Worm (Caenorhabditis elegans) whole organism, early embryonic: Measurements from ENCODE around the gene F56D2.3.
A peak's percentile ranks its signal among the peaks of the same experiment; 100 is the strongest.

Source experiments
- B0310.2 ChIP-seq: sonication (generic microtip); optimal IDR thresholded peaks from 2 replicates; lab custom pipeline; 2016; ENCODE audit warnings: mild to moderate bottlenecking, missing genetic modification characterization, missing compliant biosample characterization
- F13C5.2 ChIP-seq: sonication (generic microtip); optimal IDR thresholded peaks from 2 replicates; lab custom pipeline; 2017; ENCODE audit warnings: mild to moderate bottlenecking, missing genetic modification characterization, inconsistent platforms, missing compliant biosample characterization
- aly-1 ChIP-seq: sonication (generic microtip); optimal IDR thresholded peaks from 2 replicates; lab custom pipeline; 2016; ENCODE audit warnings: missing genetic modification characterization, missing compliant biosample characterization
- ama-1 ChIP-seq: fragments of 150-350 bp; optimal IDR thresholded peaks from 2 replicates; lab custom pipeline; 2014
- ceh-13 ChIP-seq: fragments of 200-800 bp; sonication (Bioruptor generic); optimal IDR thresholded peaks from 2 replicates; lab custom pipeline; 2018; ENCODE audit warnings: mild to moderate bottlenecking, missing genetic modification characterization, missing compliant biosample characterization
- ceh-36 ChIP-seq: sonication (generic microtip); optimal IDR thresholded peaks from 2 replicates; lab custom pipeline; 2016; ENCODE audit warnings: missing genetic modification characterization, inconsistent platforms, missing compliant biosample characterization
- ets-7 ChIP-seq: sonication (generic microtip); optimal IDR thresholded peaks from 2 replicates; lab custom pipeline; 2016; ENCODE audit warnings: missing genotype, missing genetic modification characterization, missing compliant biosample characterization
- flt-1 ChIP-seq: fragments of 200-800 bp; sonication (Bioruptor generic); IDR thresholded peaks from 2 replicates; pipeline ENCODE4 v1.3.6; 2022; ENCODE audit warnings: missing genetic modification characterization, missing compliant biosample characterization
- hmbx-1 ChIP-seq: sonication (generic microtip); optimal IDR thresholded peaks from 2 replicates; lab custom pipeline; 2016; ENCODE audit warnings: mild to moderate bottlenecking, missing genetic modification characterization, missing compliant biosample characterization
- hmg-4 ChIP-seq: fragments of 200-800 bp; sonication (Bioruptor generic); optimal IDR thresholded peaks from 2 replicates; lab custom pipeline; 2018; ENCODE audit warnings: mild to moderate bottlenecking, missing genetic modification characterization, missing compliant biosample characterization
- hnd-1 ChIP-seq: sonication (generic microtip); optimal IDR thresholded peaks from 2 replicates; lab custom pipeline; 2016; ENCODE audit warnings: missing genetic modification characterization, missing compliant biosample characterization
- pes-1 ChIP-seq: fragments of 200-800 bp; sonication (Bioruptor generic); IDR thresholded peaks from 2 replicates; pipeline ENCODE4 v1.3.6; 2022; ENCODE audit warnings: missing genetic modification reagents, missing genetic modification characterization, missing compliant biosample characterization
- scrt-1 ChIP-seq: fragments of 200-800 bp; sonication (Bioruptor generic); IDR thresholded peaks from 2 replicates; pipeline ENCODE4 v1.3.6; 2022; ENCODE audit warnings: missing genetic modification characterization, missing compliant biosample characterization
- sea-1 ChIP-seq: fragments of 200-800 bp; sonication (Bioruptor generic); conservative IDR thresholded peaks from 2 replicates; pipeline ENCODE4 v1.3.6; 2022; ENCODE audit warnings: missing genetic modification characterization, missing compliant biosample characterization
- tbx-11 ChIP-seq: fragments of 200-800 bp; sonication (Bioruptor generic); IDR thresholded peaks from 2 replicates; pipeline ENCODE4 v1.3.6; 2022; ENCODE audit warnings: missing genetic modification characterization, missing compliant biosample characterization
- tbx-37 ChIP-seq: fragments of 200-800 bp; sonication (Bioruptor generic); conservative IDR thresholded peaks from 2 replicates; pipeline ENCODE4 v1.3.6; 2022; ENCODE audit warnings: missing genetic modification reagents, missing genetic modification characterization, missing compliant biosample characterization
- tra-4 ChIP-seq: sonication (generic microtip); optimal IDR thresholded peaks from 2 replicates; lab custom pipeline; 2017; ENCODE audit warnings: missing genetic modification characterization, missing compliant biosample characterization

The F56D2.3 gene

DNA sequence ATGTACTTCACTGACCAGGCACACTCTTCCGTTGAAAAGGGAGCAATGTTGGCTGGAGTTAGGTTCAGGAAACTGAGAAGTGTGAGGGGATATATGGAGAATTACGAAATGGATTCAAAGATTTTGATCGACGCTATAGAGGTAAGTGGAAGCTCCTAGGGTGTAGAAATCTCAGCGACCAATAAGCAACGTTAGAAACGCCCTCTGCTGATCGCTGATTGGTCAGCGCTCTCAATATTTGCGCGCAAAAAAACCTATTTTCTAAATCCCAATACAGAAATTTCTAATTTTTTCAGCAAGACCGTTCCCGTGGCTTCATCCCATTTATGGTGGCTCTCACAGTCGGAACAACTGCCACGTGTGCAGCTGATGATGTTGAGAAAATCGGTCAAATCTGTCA is 30.9 kb downstream of the F56D2.3 start:
- TF ChIP-seq aly-1 (tag; lab: Kevin White, UChicago) (no peak), F13C5.2 (tag; lab: Kevin White, UChicago) (no peak)

DNA sequence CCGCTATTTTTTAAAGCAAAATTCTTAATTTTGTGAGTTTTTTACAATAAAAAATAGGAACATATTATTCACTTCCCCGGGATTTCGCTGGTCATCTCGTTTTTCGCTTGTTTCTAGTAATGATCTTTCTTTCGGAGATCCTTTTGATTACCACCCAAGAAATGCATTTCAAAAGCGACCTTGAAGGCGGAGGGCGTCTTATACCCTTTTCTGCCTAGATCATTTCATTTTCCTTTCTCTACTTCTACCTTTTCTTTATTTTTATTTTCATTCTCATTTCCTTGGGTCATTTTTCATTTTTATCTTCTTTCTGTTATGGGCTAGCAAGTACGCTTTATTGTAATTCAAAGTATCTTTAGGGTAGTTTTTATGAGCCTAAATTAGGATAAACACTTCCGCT is 35.4 kb downstream of the F56D2.3 start:
- TF ChIP-seq ets-7 (tag; lab: Kevin White, UChicago): no peak
- TF ChIP-seq tbx-37 (GFP tag; lab: Robert Waterston, UW): no peak
- TF ChIP-seq aly-1 (tag; lab: Kevin White, UChicago): no peak
- TF ChIP-seq B0310.2: no peak
- TF ChIP-seq sea-1 (GFP tag; lab: Robert Waterston, UW): no peak
- no peak for TF ChIP-seq scrt-1 (GFP tag; lab: Robert Waterston, UW)
- TF ChIP-seq tra-4: no peak
- TF ChIP-seq hmg-4: no peak
- TF ChIP-seq hnd-1: no peak
- TF ChIP-seq flt-1: no peak
- TF ChIP-seq hmbx-1 (tag; lab: Kevin White, UChicago): no peak
- no peak for TF ChIP-seq ceh-13 (GFP tag; lab: Kevin White, UChicago)
- TF ChIP-seq pes-1: no peak
- no peak for TF ChIP-seq ama-1 (lab: Kevin White, UChicago)
- TF ChIP-seq tbx-11 (GFP tag; lab: Robert Waterston, UW): no peak

DNA sequence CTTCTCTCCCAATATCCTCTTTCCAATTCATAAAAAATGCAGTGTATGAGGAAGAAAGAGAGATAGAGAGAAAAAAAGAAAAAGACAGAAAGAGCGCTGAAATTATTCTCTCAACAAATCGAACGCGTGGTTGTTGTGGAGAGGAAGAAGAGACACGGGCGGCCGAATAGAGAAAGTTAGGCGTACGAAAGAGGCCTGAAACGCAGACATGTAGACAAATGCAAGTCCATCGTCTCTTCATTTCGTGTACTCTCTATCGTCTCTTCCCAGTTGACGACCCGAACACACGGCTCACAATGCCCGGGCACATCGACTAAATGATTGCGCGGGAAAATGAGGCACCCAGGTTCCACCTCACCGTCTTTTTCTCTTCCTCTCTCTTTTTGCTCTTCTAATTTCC is 36.5 kb downstream of the F56D2.3 start:
- TF ChIP-seq ets-7 (tag; lab: Kevin White, UChicago) (no peak), F13C5.2 (tag; lab: Kevin White, UChicago) (peak; percentile 8), hmg-4 (peak; percentile 9)

DNA sequence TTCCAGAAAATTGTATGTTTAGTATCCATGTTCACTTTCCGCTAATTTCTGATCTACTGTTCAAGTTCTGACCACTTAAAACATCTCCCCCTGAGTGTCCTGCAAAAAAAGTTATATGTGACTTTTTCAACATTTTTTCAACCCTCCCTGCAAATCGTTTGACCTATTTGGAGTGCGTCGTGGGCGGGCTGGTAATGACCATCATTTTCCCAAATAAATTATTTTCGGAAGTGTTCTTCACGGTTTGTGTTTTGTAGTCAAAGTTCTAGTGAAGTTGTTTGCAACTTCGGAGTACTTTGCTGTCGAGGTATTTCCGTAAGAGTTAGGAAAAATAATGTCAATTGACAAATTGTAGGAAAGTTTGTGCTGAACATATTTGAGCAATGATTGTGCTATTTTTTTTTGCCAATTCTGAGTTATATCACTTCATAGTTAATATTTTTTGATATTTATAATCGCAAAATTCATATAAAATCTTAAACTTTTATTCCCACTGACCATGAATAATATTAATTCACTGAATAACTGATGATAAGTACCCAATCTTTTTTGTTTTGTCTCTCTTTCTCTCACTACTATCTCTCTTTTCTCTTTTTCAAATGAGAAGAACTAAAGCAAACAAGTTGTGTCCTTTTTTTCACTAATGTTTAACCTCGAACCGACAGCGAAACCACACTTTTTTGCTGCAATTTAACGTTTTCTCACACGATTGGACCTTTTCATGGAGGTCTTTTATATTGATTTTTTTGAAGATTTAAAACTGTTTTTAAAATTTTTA is 37.7 kb downstream of the F56D2.3 start:
- TF ChIP-seq tbx-37 (GFP tag; lab: Robert Waterston, UW) (no peak), sea-1 (GFP tag; lab: Robert Waterston, UW) (no peak), F13C5.2 (tag; lab: Kevin White, UChicago) (no peak), ceh-13 (GFP tag; lab: Kevin White, UChicago) (no peak), tbx-11 (GFP tag; lab: Robert Waterston, UW) (no peak), B0310.2 (no peak), ets-7 (tag; lab: Kevin White, UChicago) (no peak), flt-1 (no peak), scrt-1 (GFP tag; lab: Robert Waterston, UW) (no peak), hmg-4 (no peak)

DNA sequence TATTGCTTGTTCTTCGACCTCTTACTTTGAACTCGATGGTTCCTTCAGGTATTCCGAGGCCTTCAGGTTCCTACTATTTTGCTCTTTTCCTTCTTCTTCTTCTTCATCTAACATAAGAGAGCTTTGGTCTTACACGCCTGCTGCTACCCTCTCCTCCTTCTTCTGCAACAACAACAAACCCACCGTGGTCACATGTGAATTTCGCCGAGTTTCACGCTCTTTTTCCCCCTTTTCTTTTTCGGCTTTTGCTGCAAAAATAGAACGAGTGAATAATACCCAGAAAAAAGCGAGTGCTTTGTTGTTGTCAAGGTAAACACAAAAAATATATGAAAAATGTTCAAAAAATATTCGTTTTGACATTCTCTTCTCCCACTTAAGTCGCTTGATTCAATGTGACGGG is 38.7 kb downstream of the F56D2.3 start:
- no peak for TF ChIP-seq hnd-1
- no peak for TF ChIP-seq aly-1 (tag; lab: Kevin White, UChicago)
- TF ChIP-seq flt-1: no peak
- TF ChIP-seq pes-1: no peak
- TF ChIP-seq B0310.2: no peak
- TF ChIP-seq ceh-36: no peak
- no peak for TF ChIP-seq F13C5.2 (tag; lab: Kevin White, UChicago)

DNA sequence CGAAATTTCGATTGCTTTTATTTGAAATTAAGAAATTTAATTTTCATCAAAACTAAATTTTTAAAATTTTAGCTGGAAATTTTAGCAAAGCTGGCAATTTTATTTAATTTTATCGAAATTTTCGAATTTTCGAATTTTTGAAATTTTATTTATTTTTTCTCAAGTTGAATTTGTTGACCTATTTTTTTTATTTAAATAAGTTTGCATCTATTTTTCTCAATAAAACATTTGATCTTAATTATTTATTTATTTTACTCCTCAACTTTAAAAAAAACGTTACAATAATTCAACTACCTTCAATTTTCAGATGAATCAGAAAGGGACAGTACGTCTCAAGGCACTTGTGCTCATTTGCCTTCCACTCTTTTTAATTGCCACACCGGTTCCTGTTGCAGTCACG is 40.1 kb downstream of the F56D2.3 start, which contains the start of gene daf-4:
daf-4 (plus strand) TSS at position 301 of the 400 bp plus-strand sequence.
- TF ChIP-seq ceh-36: no peak
- no peak for TF ChIP-seq B0310.2
- TF ChIP-seq hmg-4: no peak
- no peak for TF ChIP-seq scrt-1 (GFP tag; lab: Robert Waterston, UW)
- no peak for TF ChIP-seq pes-1
- no peak for TF ChIP-seq ceh-13 (GFP tag; lab: Kevin White, UChicago)
- TF ChIP-seq tbx-37 (GFP tag; lab: Robert Waterston, UW): no peak
- TF ChIP-seq ama-1 (lab: Kevin White, UChicago): no peak
- TF ChIP-seq tbx-11 (GFP tag; lab: Robert Waterston, UW): no peak
- TF ChIP-seq aly-1 (tag; lab: Kevin White, UChicago): no peak
- TF ChIP-seq hmbx-1 (tag; lab: Kevin White, UChicago): no peak
- TF ChIP-seq F13C5.2 (tag; lab: Kevin White, UChicago): no peak

DNA sequence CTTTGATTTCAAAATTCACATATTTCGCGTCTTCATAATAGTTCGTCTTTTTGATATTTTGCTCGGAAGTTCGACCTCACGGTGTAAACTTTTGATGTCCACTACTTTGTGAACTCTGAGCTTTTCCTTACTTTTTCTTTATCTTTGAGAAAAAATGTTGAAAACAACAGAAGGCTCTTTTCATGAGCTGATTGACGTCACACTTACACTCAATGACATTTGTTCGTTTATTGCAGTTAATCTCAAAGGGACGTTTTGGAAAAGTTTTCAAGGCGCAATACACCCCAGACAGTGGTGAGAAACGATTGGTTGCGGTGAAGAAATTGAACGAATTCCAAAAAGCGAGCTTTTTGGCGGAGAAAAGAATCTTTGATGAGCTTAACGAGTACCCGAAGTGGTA is 44.5 kb downstream of the F56D2.3 start:
- TF ChIP-seq hmg-4: no peak
- no peak for TF ChIP-seq hnd-1
- TF ChIP-seq hmbx-1 (tag; lab: Kevin White, UChicago): no peak
- TF ChIP-seq tbx-11 (GFP tag; lab: Robert Waterston, UW): no peak
- TF ChIP-seq tra-4: no peak
- TF ChIP-seq ama-1 (lab: Kevin White, UChicago): no peak
- TF ChIP-seq ceh-36: no peak
- no peak for TF ChIP-seq scrt-1 (GFP tag; lab: Robert Waterston, UW)
- TF ChIP-seq B0310.2: no peak
- no peak for TF ChIP-seq aly-1 (tag; lab: Kevin White, UChicago)
- TF ChIP-seq ceh-13 (GFP tag; lab: Kevin White, UChicago): no peak
- no peak for TF ChIP-seq pes-1
- no peak for TF ChIP-seq tbx-37 (GFP tag; lab: Robert Waterston, UW)
- no peak for TF ChIP-seq ets-7 (tag; lab: Kevin White, UChicago)
- TF ChIP-seq F13C5.2 (tag; lab: Kevin White, UChicago): no peak

DNA sequence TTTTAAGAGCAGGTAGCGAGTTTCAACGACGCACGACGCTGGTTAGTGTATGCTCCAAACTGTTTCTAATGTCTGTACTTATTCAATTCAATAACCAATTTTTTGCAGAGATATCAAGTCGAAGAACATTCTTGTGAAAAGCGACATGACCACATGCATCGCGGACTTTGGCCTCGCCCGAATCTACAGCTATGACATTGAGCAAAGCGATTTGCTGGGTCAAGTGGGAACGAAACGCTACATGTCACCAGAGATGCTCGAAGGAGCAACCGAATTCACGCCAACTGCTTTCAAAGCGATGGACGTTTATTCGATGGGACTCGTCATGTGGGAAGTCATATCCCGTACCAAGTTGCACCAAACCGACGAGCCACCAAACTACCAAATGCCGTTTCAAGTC is 45.6 kb downstream of the F56D2.3 start:
- TF ChIP-seq aly-1 (tag; lab: Kevin White, UChicago) (no peak), ceh-13 (GFP tag; lab: Kevin White, UChicago) (no peak), ama-1 (lab: Kevin White, UChicago) (no peak), ceh-36 (no peak), tra-4 (no peak)
